Worm (Caenorhabditis elegans) whole organism, young adult: ENCODE data around the gene try-5.

Source experiments
- F37B4.10 ChIP-seq: fragments of 200-800 bp; sonication (Bioruptor generic); IDR thresholded peaks from 2 replicates; pipeline ENCODE4 v1.3.6; 2022; ENCODE audit warnings: missing genetic modification characterization, missing compliant biosample characterization
- F57C9.4 ChIP-seq: sonication (generic microtip); optimal IDR thresholded peaks from 2 replicates; lab custom pipeline; 2017; ENCODE audit warnings: mild to moderate bottlenecking, missing genetic modification characterization, missing compliant biosample characterization
- T07F8.4 ChIP-seq: sonication (generic microtip); optimal IDR thresholded peaks from 2 replicates; lab custom pipeline; 2016; ENCODE audit warnings: mild to moderate bottlenecking, missing genetic modification characterization, moderate library complexity, missing compliant biosample characterization
- Y53G8AR.9 ChIP-seq: fragments of 200-800 bp; sonication (Bioruptor generic); conservative IDR thresholded peaks from 2 replicates; pipeline ENCODE4 v1.3.6; 2022; ENCODE audit warnings: missing genetic modification reagents, missing genetic modification characterization, missing compliant biosample characterization
- Y95B8A.8 ChIP-seq: fragments of 200-800 bp; sonication (Bioruptor generic); IDR thresholded peaks from 2 replicates; pipeline ENCODE4 v1.3.6; 2022; ENCODE audit warnings: missing genetic modification reagents, missing genetic modification characterization, missing compliant biosample characterization
- ama-1 ChIP-seq, 3 experiments: fragments of 150-350 bp in 1 of 3; sonication (generic microtip) in 2 of 3; optimal IDR thresholded peaks; 2 replicates each; lab custom pipeline; 2014 to 2018; ENCODE audit warnings: missing biosample characterization in 2 of 3, missing genetic modification characterization in 2 of 3, missing genetic modification reagents in 2 of 3
- aptf-3 ChIP-seq: fragments of 200-800 bp; sonication (Bioruptor generic); IDR thresholded peaks from 2 replicates; pipeline ENCODE4 v1.3.6; 2022; ENCODE audit warnings: missing genetic modification characterization, missing compliant biosample characterization
- attf-3 ChIP-seq: fragments of 200-800 bp; sonication (Bioruptor generic); conservative IDR thresholded peaks from 2 replicates; pipeline ENCODE4 v1.3.6; 2022; ENCODE audit warnings: missing genetic modification reagents, missing genetic modification characterization, missing compliant biosample characterization
- attf-5 ChIP-seq: fragments of 200-800 bp; sonication (Bioruptor generic); optimal IDR thresholded peaks from 2 replicates; lab custom pipeline; 2018; ENCODE audit warnings: mild to moderate bottlenecking, missing genetic modification characterization, missing compliant biosample characterization
- attf-6 ChIP-seq: fragments of 200-800 bp; sonication (Bioruptor generic); IDR thresholded peaks from 2 replicates; pipeline ENCODE4 v1.3.6; 2022; ENCODE audit warnings: missing genetic modification reagents, missing genetic modification characterization, missing compliant biosample characterization
- bed-2 ChIP-seq: fragments of 200-800 bp; sonication (Bioruptor generic); IDR thresholded peaks from 2 replicates; pipeline ENCODE4 v1.3.6; 2022; ENCODE audit warnings: missing genetic modification reagents, missing genetic modification characterization, missing compliant biosample characterization
- cebp-2 ChIP-seq: fragments of 200-800 bp; sonication (Bioruptor generic); IDR thresholded peaks from 2 replicates; pipeline ENCODE4 v1.3.6; 2022; ENCODE audit warnings: missing genetic modification characterization, missing compliant biosample characterization
- ceh-100 ChIP-seq: fragments of 200-800 bp; sonication (Bioruptor generic); IDR thresholded peaks from 2 replicates; pipeline ENCODE4 v1.3.6; 2022; ENCODE audit warnings: missing genetic modification reagents, missing genetic modification characterization, missing compliant biosample characterization
- ceh-58 ChIP-seq: fragments of 200-800 bp; sonication (Bioruptor generic); IDR thresholded peaks from 2 replicates; pipeline ENCODE4 v1.3.6; 2022; ENCODE audit warnings: missing genetic modification characterization, missing compliant biosample characterization
- chd-7 ChIP-seq: sonication (generic microtip); optimal IDR thresholded peaks from 2 replicates; lab custom pipeline; 2016; ENCODE audit warnings: mild to moderate bottlenecking, missing genetic modification characterization, moderate library complexity, missing compliant biosample characterization
- egl-18 ChIP-seq: fragments of 200-800 bp; sonication (Bioruptor generic); IDR thresholded peaks from 2 replicates; pipeline ENCODE4 v1.3.6; 2022; ENCODE audit warnings: missing genetic modification reagents, missing genetic modification characterization, missing compliant biosample characterization
- egrh-3 ChIP-seq: fragments of 200-800 bp; sonication (Bioruptor generic); IDR thresholded peaks from 2 replicates; pipeline ENCODE4 v1.3.6; 2022; ENCODE audit warnings: missing genetic modification reagents, missing genetic modification characterization, missing compliant biosample characterization
- gei-17 ChIP-seq: fragments of 200-800 bp; sonication (Bioruptor generic); optimal IDR thresholded peaks from 2 replicates; lab custom pipeline; 2018; ENCODE audit warnings: mild to moderate bottlenecking, missing genetic modification characterization, missing compliant biosample characterization
- hlh-26 ChIP-seq: fragments of 200-800 bp; sonication (Bioruptor generic); conservative IDR thresholded peaks from 2 replicates; pipeline ENCODE4 v1.3.6; 2022; ENCODE audit warnings: missing genetic modification reagents, missing genetic modification characterization, missing compliant biosample characterization
- hmg-20 ChIP-seq: fragments of 200-800 bp; sonication (Bioruptor generic); IDR thresholded peaks from 2 replicates; pipeline ENCODE4 v1.3.6; 2022; ENCODE audit warnings: missing genetic modification reagents, missing genetic modification characterization, missing compliant biosample characterization
- hrde-1 ChIP-seq: sonication (generic microtip); optimal IDR thresholded peaks from 2 replicates; lab custom pipeline; 2016; ENCODE audit warnings: missing genetic modification characterization, mild to moderate bottlenecking, missing compliant biosample characterization, moderate library complexity, missing genotype, missing genetic modification reagents, borderline replicate concordance
- let-526 ChIP-seq: fragments of 200-800 bp; sonication (Bioruptor generic); IDR thresholded peaks from 2 replicates; pipeline ENCODE4 v1.3.6; 2022; ENCODE audit warnings: missing genetic modification reagents, missing genetic modification characterization, missing compliant biosample characterization
- let-607 ChIP-seq, 2 experiments: fragments of 200-800 bp in 1 of 2; sonication (Bioruptor generic) in 1 of 2; sonication (generic microtip) in 1 of 2; optimal IDR thresholded peaks; 2 replicates each; lab custom pipeline; 2016 to 2018; ENCODE audit warnings: mild to moderate bottlenecking in 2 of 2, missing compliant biosample characterization in 2 of 2, missing genetic modification characterization in 2 of 2, moderate library complexity in 2 of 2, missing genotype in 1 of 2
- lin-54 ChIP-seq: fragments of 200-800 bp; sonication (Bioruptor generic); optimal IDR thresholded peaks from 2 replicates; lab custom pipeline; 2018; ENCODE audit warnings: mild to moderate bottlenecking, missing genetic modification characterization, missing compliant biosample characterization
- lir-1 ChIP-seq: fragments of 200-800 bp; sonication (Bioruptor generic); conservative IDR thresholded peaks from 2 replicates; pipeline ENCODE4 v1.3.6; 2022; ENCODE audit warnings: missing genetic modification reagents, missing genetic modification characterization, missing compliant biosample characterization
- lsl-1 ChIP-seq: fragments of 200-800 bp; sonication (Bioruptor generic); optimal IDR thresholded peaks from 2 replicates; lab custom pipeline; 2018; ENCODE audit warnings: mild to moderate bottlenecking, missing genetic modification characterization, moderate library complexity, missing compliant biosample characterization
- madf-10 ChIP-seq: sonication (generic microtip); optimal IDR thresholded peaks from 2 replicates; lab custom pipeline; 2016; ENCODE audit warnings: mild to moderate bottlenecking, missing genetic modification characterization, missing compliant biosample characterization
- madf-3 ChIP-seq: fragments of 200-800 bp; sonication (Bioruptor generic); IDR thresholded peaks from 2 replicates; pipeline ENCODE4 v1.3.6; 2022; ENCODE audit warnings: missing genetic modification reagents, missing genetic modification characterization, missing compliant biosample characterization
- madf-6 ChIP-seq: fragments of 200-800 bp; sonication (Bioruptor generic); IDR thresholded peaks from 2 replicates; pipeline ENCODE4 v1.3.6; 2022; ENCODE audit warnings: missing genetic modification reagents, missing genetic modification characterization, missing compliant biosample characterization
- madf-8 ChIP-seq: fragments of 200-800 bp; sonication (Bioruptor generic); conservative IDR thresholded peaks from 2 replicates; pipeline ENCODE4 v1.3.6; 2022; ENCODE audit warnings: missing genetic modification reagents, missing genetic modification characterization, missing compliant biosample characterization
- mcd-1 ChIP-seq: fragments of 200-800 bp; sonication (Bioruptor generic); IDR thresholded peaks from 2 replicates; pipeline ENCODE4 v1.3.6; 2022; ENCODE audit warnings: missing genetic modification reagents, missing genetic modification characterization, missing compliant biosample characterization
- mel-28 ChIP-seq: sonication (generic microtip); optimal IDR thresholded peaks from 2 replicates; lab custom pipeline; 2016; ENCODE audit warnings: borderline replicate concordance, mild to moderate bottlenecking, missing genetic modification characterization, missing compliant biosample characterization
- nfya-1 ChIP-seq: sonication (generic microtip); optimal IDR thresholded peaks from 2 replicates; lab custom pipeline; 2017; ENCODE audit warnings: antibody characterized with exemption, missing compliant biosample characterization, missing genetic modification characterization, borderline replicate concordance; ENCODE audit not compliant: insufficient read depth
- nhr-120 ChIP-seq: fragments of 200-800 bp; sonication (Bioruptor generic); IDR thresholded peaks from 2 replicates; pipeline ENCODE4 v1.3.6; 2022; ENCODE audit warnings: missing genetic modification characterization, missing compliant biosample characterization
- nhr-80 ChIP-seq: sonication (generic microtip); optimal IDR thresholded peaks from 2 replicates; lab custom pipeline; 2016; ENCODE audit warnings: missing genetic modification characterization, missing compliant biosample characterization
- nhr-90 ChIP-seq: sonication (generic microtip); optimal IDR thresholded peaks from 2 replicates; lab custom pipeline; 2016; ENCODE audit warnings: missing genotype, mild to moderate bottlenecking, missing genetic modification characterization, missing compliant biosample characterization
- pha-4 ChIP-seq: fragments of 150-350 bp; sonication (generic microtip); optimal IDR thresholded peaks from 2 replicates; lab custom pipeline; 2014; ENCODE audit warnings: missing biosample characterization, missing genetic modification reagents, missing genetic modification characterization
- rcor-1 ChIP-seq: fragments of 200-800 bp; sonication (Bioruptor generic); IDR thresholded peaks from 2 replicates; pipeline ENCODE4 v1.3.6; 2022; ENCODE audit warnings: missing genetic modification reagents, missing genetic modification characterization, missing compliant biosample characterization
- rpc-1 ChIP-seq, 2 experiments: fragments of 150-350 bp in 1 of 2; sonication (generic microtip) in 1 of 2; optimal IDR thresholded peaks; 2 replicates each; lab custom pipeline; 2014 to 2018; ENCODE audit warnings: missing biosample characterization in 1 of 2, missing genetic modification characterization in 1 of 2, missing genetic modification reagents in 1 of 2, missing genotype in 1 of 2
- sdz-38 ChIP-seq: sonication (generic microtip); optimal IDR thresholded peaks from 2 replicates; lab custom pipeline; 2016; ENCODE audit warnings: missing genotype, missing genetic modification characterization, missing compliant biosample characterization
- snpc-4 ChIP-seq, 5 experiments: fragments of 150-350 bp in 1 of 5; sonication (generic microtip) in 4 of 5; optimal IDR thresholded peaks; 2 replicates each; lab custom pipeline; 2014 to 2018; ENCODE audit warnings: missing genetic modification characterization in 5 of 5, missing biosample characterization in 3 of 5, antibody characterized with exemption in 2 of 5, mild to moderate bottlenecking in 2 of 5, missing compliant biosample characterization in 2 of 5, missing genotype in 2 of 5, moderate library complexity in 2 of 5, missing genetic modification reagents in 1 of 5
- sptf-2 ChIP-seq: fragments of 200-800 bp; sonication (Bioruptor generic); optimal IDR thresholded peaks from 2 replicates; lab custom pipeline; 2018; ENCODE audit warnings: mild to moderate bottlenecking, missing genetic modification characterization, missing compliant biosample characterization
- tbx-9 ChIP-seq: sonication (generic microtip); optimal IDR thresholded peaks from 2 replicates; lab custom pipeline; 2016; ENCODE audit warnings: borderline replicate concordance, missing genetic modification characterization, inconsistent platforms, missing compliant biosample characterization
- tlf-1 ChIP-seq: fragments of 200-800 bp; sonication (Bioruptor generic); optimal IDR thresholded peaks from 2 replicates; lab custom pipeline; 2018; ENCODE audit warnings: mild to moderate bottlenecking, missing genetic modification characterization, missing compliant biosample characterization
- ztf-18 ChIP-seq: sonication (generic microtip); optimal IDR thresholded peaks from 2 replicates; lab custom pipeline; 2016; ENCODE audit warnings: missing genotype, mild to moderate bottlenecking, missing genetic modification characterization, missing compliant biosample characterization
- ztf-25 ChIP-seq: fragments of 200-800 bp; sonication (Bioruptor generic); IDR thresholded peaks from 2 replicates; pipeline ENCODE4 v1.3.6; 2022; ENCODE audit warnings: missing genetic modification reagents, missing genetic modification characterization, missing compliant biosample characterization
- ztf-6 ChIP-seq: fragments of 200-800 bp; sonication (Bioruptor generic); IDR thresholded peaks from 2 replicates; pipeline ENCODE4 v1.3.6; 2022; ENCODE audit warnings: missing genetic modification reagents, missing genetic modification characterization, missing compliant biosample characterization

try-5 gene

DNA sequence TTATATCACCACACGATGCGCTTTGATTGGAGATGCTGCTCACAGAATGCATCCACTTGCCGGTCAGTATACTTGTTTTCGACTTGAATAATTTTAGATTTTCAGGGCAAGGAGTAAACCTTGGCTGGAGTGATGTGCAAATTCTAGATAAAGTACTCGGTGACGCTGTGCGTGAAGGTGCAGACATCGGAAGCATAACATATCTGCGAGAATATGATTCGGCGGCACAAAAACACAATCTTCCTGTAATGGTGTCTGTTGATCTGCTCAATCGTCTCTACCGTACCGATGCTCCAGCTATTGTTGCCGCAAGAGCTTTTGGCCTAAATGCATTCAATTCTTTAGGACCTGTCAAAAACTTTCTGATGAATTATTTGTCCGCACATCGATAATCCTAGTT, 8.4 kb upstream of the try-5 start (continued):
- TF ChIP-seq nhr-120 (GFP tag; lab: Robert Waterston, UW), result no peak
- TF ChIP-seq lir-1, result peak; percentile 41; the same call in 1 of the 2 replicates
- no peak for TF ChIP-seq T07F8.4
- no peak for TF ChIP-seq tbx-9 (tag; lab: Kevin White, UChicago)
- peak; percentile 52 for TF ChIP-seq hrde-1
- TF ChIP-seq madf-8 (GFP tag; lab: Robert Waterston, UW), result no peak
- TF ChIP-seq pha-4 (tag; lab: Kevin White, UChicago), result no peak
- no peak for TF ChIP-seq egrh-3 (GFP tag; lab: Robert Waterston, UW)
- TF ChIP-seq madf-6 (GFP tag; lab: Robert Waterston, UW), result no peak
- TF ChIP-seq hmg-20 (GFP tag; lab: Robert Waterston, UW), result no peak
- TF ChIP-seq F57C9.4, result no peak
- TF ChIP-seq mel-28, result no peak
- no peak for TF ChIP-seq sptf-2
- 0 out of 2 replicates have a peak, but pooled peaks have one; percentile 40 for TF ChIP-seq cebp-2
- peak; percentile 58 for TF ChIP-seq madf-10 (tag; lab: Kevin White, UChicago)
- no peak for TF ChIP-seq lin-54
- peak; percentile 17 for TF ChIP-seq attf-5 (GFP tag; lab: Kevin White, UChicago)
- TF ChIP-seq hlh-26 (GFP tag; lab: Robert Waterston, UW), result no peak
- no peak for TF ChIP-seq Y95B8A.8
- no peak for TF ChIP-seq lsl-1 (GFP tag; lab: Kevin White, UChicago)
- peak; percentile 49 for TF ChIP-seq chd-7
- TF ChIP-seq let-607 (tag; optimal IDR thresholded peaks at IDR 0.05; lab: Kevin White, UChicago), result no peak
- TF ChIP-seq bed-2 (GFP tag; lab: Robert Waterston, UW), result no peak
- 0 out of 2 replicates have a peak, but pooled peaks have one; percentile 49 for TF ChIP-seq let-526 (GFP tag; lab: Robert Waterston, UW)
- no peak for TF ChIP-seq egl-18 (GFP tag; lab: Robert Waterston, UW)
- TF ChIP-seq ama-1 (optimal IDR thresholded peaks at IDR 0.05; lab: Kevin White, UChicago), result peak; percentile 96
- TF ChIP-seq ama-1 (GFP tag; optimal IDR thresholded peaks at IDR 0.05; lab: Kevin White, UChicago), result no peak
- TF ChIP-seq ztf-18 (tag; lab: Kevin White, UChicago), result no peak
- TF ChIP-seq F37B4.10 (GFP tag; lab: Robert Waterston, UW), result 0 out of 2 replicates have a peak, but pooled peaks have one; percentile 80
- 0 out of 2 replicates have a peak, but pooled peaks have one; percentile 7 for TF ChIP-seq madf-3
- TF ChIP-seq nfya-1 (tag; lab: Kevin White, UChicago), result no peak
- no peak for TF ChIP-seq sdz-38
- TF ChIP-seq gei-17 (GFP tag; lab: Kevin White, UChicago), result no peak
- TF ChIP-seq aptf-3 (GFP tag; lab: Robert Waterston, UW), result no peak
- TF ChIP-seq attf-3 (GFP tag; lab: Robert Waterston, UW), result 0 out of 2 replicates have a peak, but pooled peaks have one; percentile 9
- no peak for TF ChIP-seq attf-6 (GFP tag; lab: Robert Waterston, UW)
- TF ChIP-seq ztf-25 (GFP tag; lab: Robert Waterston, UW), result no peak
- 0 out of 2 replicates have a peak, but pooled peaks have one; percentile 1 for TF ChIP-seq ceh-58 (GFP tag; lab: Robert Waterston, UW)
- TF ChIP-seq nhr-80 (tag; lab: Kevin White, UChicago), result no peak
- TF ChIP-seq rpc-1 (optimal IDR thresholded peaks at IDR 0.05; lab: Kevin White, UChicago), result no peak
- TF ChIP-seq rpc-1 (tag; optimal IDR thresholded peaks at IDR 0.05; lab: Kevin White, UChicago), result no peak
- TF ChIP-seq tlf-1 (GFP tag; lab: Kevin White, UChicago), result peak; percentile 57
- TF ChIP-seq Y53G8AR.9 (GFP tag; lab: Robert Waterston, UW), result peak; percentile 58; the same call in 1 of the 2 replicates
- no peak for TF ChIP-seq ztf-6 (GFP tag; lab: Robert Waterston, UW)
- TF ChIP-seq snpc-4 (GFP tag; optimal IDR thresholded peaks at IDR 0.05; lab: Kevin White, UChicago), result no peak
- TF ChIP-seq snpc-4 (tag; optimal IDR thresholded peaks at IDR 0.05; lab: Kevin White, UChicago), result no peak
- no peak; the same call in 1 of the 2 replicates for TF ChIP-seq ceh-100 (GFP tag; lab: Robert Waterston, UW)
- TF ChIP-seq rcor-1, result no peak
- TF ChIP-seq nhr-90, result no peak
- no peak for TF ChIP-seq mcd-1 (GFP tag; lab: Robert Waterston, UW)
